Worm (Caenorhabditis elegans): ENCODE results near the gene tag-89.
"Not testable (repeated sequence)": the region's sequence is repeated elsewhere in the genome, so short reads cannot be mapped to it uniquely, and the experiment has no call there.

tag-89 gene

DNA sequence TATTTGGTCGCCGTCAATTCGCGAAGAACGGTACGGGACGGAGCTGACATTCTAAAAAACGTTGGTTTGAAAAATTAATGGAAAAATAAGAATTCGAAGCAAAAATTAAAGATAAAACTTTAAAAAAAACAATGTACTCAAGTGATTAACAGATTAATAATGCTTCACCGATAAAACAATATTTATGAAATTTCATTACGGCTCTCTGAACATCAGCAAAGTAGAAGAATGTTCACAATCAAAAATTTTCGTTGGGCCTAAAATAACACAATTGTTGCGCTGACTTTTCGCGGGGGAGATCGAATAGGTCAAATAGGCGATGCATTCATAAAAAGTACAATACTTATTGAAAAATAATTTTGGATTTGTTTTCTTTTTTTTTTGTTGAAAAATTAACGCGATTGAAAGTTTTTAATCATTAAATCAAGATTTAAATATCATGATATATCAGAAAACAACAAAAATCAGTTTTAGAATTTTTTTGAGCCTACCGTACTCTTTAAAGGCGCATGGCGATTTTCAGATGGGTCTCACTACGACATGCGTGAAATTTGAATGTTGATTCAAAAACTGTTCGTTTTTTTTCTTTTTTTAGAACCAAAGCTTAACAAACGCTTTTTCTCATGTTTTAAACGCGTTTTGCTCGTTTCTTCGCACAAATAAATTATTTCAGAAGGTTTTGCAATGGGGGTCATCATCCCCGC lies 9.1 kb downstream of the tag-89 start, which contains the start of the genes memi-3 and cyp-31A2:
memi-3 (minus strand) TSS at position 51 of the 704 bp plus-strand sequence.
cyp-31A2 (plus strand) TSS at position 674 of the 704 bp plus-strand sequence.
- TF ChIP-seq T22C8.4 (GFP tag; IDR thresholded peaks at IDR 0.05) = no peak
- TF ChIP-seq cog-1 (tag; optimal IDR thresholded peaks at IDR 0.05) = no peak
- no peak for TF ChIP-seq klf-2 (GFP tag; conservative IDR thresholded peaks at IDR 0.05)
- no peak for TF ChIP-seq ztf-29 (GFP tag; IDR thresholded peaks at IDR 0.05)
- no peak for TF ChIP-seq ref-1 (GFP tag; conservative IDR thresholded peaks at IDR 0.05)
- no peak for TF ChIP-seq flt-1 (GFP tag; IDR thresholded peaks at IDR 0.05)
- no peak for TF ChIP-seq ztf-23 (GFP tag; IDR thresholded peaks at IDR 0.05)
- TF ChIP-seq med-1 (GFP tag; optimal IDR thresholded peaks at IDR 0.05; ENCODE audit: insufficient read depth) = no peak
- TF ChIP-seq tab-1 (GFP tag; IDR thresholded peaks at IDR 0.05) = no peak

DNA sequence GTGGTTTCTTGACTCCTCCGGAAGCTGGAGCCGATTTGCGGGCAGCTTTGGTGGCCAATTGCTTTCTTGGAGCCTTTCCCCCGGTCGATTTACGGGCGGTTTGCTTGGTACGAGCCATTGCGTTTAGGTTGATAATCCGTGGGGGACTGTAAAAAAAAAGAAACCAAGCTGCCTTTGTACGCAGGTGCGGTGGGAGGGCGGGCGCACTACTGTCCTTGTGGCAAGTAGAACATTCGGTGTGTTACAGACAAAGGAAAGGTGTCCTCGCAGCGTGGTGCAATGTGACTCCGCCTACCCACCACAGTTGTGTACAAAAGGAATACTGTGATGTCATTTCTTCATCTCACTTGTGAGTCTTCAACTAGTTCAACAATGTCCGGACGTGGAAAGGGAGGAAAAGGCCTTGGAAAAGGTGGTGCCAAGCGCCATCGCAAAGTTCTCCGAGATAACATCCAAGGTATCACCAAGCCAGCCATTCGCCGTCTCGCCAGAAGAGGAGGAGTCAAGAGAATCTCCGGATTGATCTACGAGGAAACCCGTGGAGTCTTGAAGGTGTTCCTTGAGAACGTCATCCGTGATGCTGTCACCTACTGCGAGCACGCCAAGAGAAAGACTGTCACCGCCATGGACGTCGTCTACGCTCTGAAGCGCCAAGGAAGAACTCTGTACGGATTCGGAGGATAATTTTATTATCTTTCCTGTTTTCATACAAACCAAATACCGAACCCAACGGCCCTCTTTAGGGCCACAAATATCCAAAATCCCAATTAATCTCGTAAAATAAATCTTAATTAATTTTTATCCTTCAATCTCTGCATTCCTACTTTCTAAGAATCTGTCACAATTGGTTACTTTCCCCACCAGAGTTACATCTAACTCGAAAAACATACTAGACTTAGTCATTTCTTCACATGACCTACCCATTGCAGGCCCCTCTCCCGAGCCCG lies 12.7 kb downstream of the tag-89 start, which contains the start of the genes his-63 and his-64:
his-63 (minus strand) TSS at position 118 of the 947 bp plus-strand sequence.
his-64 (plus strand) TSS at position 373 of the 947 bp plus-strand sequence.
- peak; percentile 57; the same call in 1 of the 2 replicates for TF ChIP-seq ztf-23 (GFP tag; IDR thresholded peaks at IDR 0.05)

DNA sequence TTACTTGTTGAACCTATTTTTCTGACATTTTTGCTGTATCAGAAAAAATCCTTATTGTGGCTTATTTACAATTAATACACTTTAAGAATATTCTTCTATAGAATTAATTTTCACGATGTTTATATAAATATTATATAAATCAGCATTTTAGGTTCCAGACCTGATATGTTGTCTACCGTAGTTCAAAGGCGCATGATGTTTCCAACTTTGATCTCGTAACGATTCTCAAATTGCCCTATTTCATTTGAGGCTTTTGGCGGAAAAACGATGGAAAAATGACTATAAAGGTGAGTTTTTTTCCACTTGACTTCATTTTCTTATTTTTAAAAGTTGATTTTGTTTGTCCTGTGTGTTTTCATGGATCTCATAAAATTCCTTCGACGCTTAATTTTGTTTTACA lies 15.7 kb downstream of the tag-89 start, which contains the start of gene gfat-2:
gfat-2 (plus strand) TSS at position 145 of the 400 bp plus-strand sequence.
- TF ChIP-seq T22C8.4 (GFP tag; IDR thresholded peaks at IDR 0.05) (no peak), cog-1 (tag; optimal IDR thresholded peaks at IDR 0.05) (no peak), ztf-23 (GFP tag; IDR thresholded peaks at IDR 0.05) (no peak), ref-1 (GFP tag; conservative IDR thresholded peaks at IDR 0.05) (no peak), klf-2 (GFP tag; conservative IDR thresholded peaks at IDR 0.05) (no peak)

DNA sequence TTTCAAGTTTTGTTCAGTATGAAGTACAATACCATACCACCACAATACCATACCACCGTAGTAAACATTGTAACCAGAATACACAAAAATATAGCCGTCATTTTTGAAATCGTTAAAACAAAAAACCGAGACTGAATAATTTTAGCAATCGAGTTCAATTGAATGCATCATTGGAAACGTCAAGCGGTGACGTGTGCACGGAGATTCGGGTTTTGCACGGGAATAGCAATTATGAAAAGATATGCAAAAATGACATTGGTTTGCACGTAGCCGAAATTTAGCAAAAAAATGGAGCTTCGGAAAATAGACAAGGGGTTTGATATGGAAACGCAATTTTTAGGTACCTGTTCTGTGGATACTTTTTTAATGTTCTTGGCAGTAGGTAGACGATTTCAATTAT lies 20.6 kb downstream of the tag-89 start, which contains the start of gene F22B3.10:
F22B3.10 (minus strand) TSS at position 101 of the 400 bp plus-strand sequence.
- TF ChIP-seq tab-1 (GFP tag; IDR thresholded peaks at IDR 0.05) (no peak), ref-1 (GFP tag; conservative IDR thresholded peaks at IDR 0.05) (no peak)

DNA sequence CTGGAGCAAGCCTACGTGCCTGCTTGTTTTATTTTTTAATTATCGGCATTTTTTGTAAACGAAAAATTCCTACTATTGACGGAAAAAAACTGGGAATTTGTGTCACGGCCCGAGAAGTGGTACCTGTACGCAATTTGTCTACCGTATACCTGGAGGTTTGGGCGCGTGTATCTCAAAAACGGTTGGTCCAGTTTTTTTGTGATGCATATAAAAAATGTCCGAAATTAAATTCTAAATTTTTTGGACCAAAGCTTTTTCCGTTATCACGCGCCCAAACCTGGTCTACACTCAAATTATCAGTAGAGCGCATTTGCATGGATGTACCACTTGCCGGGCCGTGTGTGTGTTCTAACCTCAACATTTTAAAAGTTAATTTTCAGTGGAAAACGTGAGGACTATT lies 22.4 kb downstream of the tag-89 start, which contains the start of gene F22B3.5:
F22B3.5 (minus strand) TSS at position 101 of the 400 bp plus-strand sequence.
- TF ChIP-seq ztf-23, T22C8.4, tab-1 (GFP tag; IDR thresholded peaks at IDR 0.05): not testable (repeated sequence)

DNA sequence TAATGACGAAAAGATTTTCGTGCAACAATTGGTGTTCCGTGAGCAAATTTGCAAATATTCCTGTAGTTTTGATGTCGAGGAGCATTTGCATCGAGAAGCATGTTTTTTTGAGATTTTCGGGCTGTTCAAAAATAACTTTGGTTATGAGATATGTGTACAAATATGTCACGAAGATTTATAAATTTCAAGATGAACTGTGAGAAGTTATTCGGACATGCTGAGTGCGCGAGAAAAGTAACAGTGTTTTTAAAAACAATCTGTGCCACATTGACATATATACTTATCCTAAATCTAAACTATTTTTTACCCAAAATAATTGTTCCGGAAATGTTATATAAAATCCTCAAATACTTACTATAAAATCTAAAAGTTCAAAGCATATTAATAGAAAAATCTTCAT lies 27.4 kb downstream of the tag-89 start, which contains the start of gene F22B3.7:
F22B3.7 (minus strand) TSS at position 101 of the 400 bp plus-strand sequence.
- TF ChIP-seq med-1 (GFP tag; optimal IDR thresholded peaks at IDR 0.05; ENCODE audit: insufficient read depth) (no peak), ztf-29 (GFP tag; IDR thresholded peaks at IDR 0.05) (no peak), ref-1 (GFP tag; conservative IDR thresholded peaks at IDR 0.05) (no peak), tab-1 (GFP tag; IDR thresholded peaks at IDR 0.05) (no peak), flt-1 (GFP tag; IDR thresholded peaks at IDR 0.05) (no peak), ztf-23 (GFP tag; IDR thresholded peaks at IDR 0.05) (no peak), klf-2 (GFP tag; conservative IDR thresholded peaks at IDR 0.05) (no peak), cog-1 (tag; optimal IDR thresholded peaks at IDR 0.05) (no peak), T22C8.4 (GFP tag; IDR thresholded peaks at IDR 0.05) (no peak)

DNA sequence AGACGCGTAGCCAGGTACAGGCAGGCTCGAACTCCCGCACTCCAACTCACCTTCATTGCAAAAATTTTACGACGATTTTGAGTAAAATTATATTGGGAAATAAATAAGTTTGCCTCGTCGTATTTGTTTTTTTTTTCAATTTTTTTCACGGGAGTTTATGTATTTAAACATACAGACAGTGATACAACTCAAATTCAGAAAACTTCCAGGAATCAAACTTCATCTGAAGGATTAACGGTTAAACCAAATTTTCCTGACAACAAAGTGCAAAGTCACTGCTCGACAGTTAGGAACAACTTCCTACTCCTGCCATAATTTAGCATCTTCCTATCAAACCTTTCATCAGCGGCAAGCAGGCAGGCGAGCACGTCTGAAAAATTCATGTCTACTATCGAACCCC lies 30.5 kb downstream of the tag-89 start, which contains the start of gene F22B3.8:
F22B3.8 (minus strand) TSS at position 101 of the 400 bp plus-strand sequence.
- TF ChIP-seq med-1 (GFP tag; optimal IDR thresholded peaks at IDR 0.05; ENCODE audit: insufficient read depth) (no peak), T22C8.4 (GFP tag; IDR thresholded peaks at IDR 0.05) (no peak), klf-2 (GFP tag; conservative IDR thresholded peaks at IDR 0.05) (no peak), tab-1 (GFP tag; IDR thresholded peaks at IDR 0.05) (no peak), ztf-23 (GFP tag; IDR thresholded peaks at IDR 0.05) (no peak), ztf-29 (GFP tag; IDR thresholded peaks at IDR 0.05) (no peak), ref-1 (GFP tag; conservative IDR thresholded peaks at IDR 0.05) (no peak), cog-1 (tag; optimal IDR thresholded peaks at IDR 0.05) (no peak), flt-1 (GFP tag; IDR thresholded peaks at IDR 0.05) (no peak)

DNA sequence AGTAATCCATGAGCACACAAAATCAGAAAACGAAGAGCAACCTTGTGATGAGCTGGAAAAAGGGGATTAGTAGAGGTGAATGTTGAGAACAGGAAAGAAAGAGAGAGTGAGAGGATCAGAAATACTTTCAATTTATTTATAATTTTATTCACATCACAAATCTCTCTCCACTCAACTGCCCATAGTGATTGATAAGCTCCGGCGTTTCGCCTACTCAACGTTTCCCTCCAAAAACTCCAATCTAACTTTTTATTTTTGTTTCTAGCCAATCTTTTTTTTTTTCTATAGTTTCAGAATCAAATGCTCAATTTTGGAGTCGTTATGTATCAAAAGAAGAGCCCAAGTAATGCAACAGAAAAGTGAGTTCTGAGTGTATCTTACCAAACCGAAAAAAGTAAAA lies 31.1 kb downstream of the tag-89 start, which contains the start of gene kin-4:
kin-4 (plus strand) TSS at position 301 of the 400 bp plus-strand sequence.
- TF ChIP-seq ztf-29 (GFP tag; IDR thresholded peaks at IDR 0.05) = no peak

DNA sequence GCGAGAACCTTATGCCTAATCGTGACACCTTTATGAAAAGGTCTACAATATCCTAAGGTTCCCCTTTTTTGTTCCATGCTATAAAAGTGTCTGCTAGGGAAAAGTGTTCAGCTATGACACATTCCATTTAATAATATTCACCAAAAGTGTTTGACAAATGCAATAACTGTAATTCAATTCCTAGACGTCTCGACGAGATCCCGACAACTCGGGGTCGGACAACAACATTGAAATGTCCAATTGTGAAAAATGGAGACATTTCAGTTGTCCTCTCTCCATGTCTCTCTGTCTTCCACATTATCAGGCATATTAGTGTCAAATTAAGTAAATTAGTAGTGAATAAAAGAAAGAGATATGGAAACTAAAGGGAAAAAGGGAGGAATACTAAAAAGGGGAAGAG lies 37.1 kb downstream of the tag-89 start:
- no peak for TF ChIP-seq med-1 (GFP tag; optimal IDR thresholded peaks at IDR 0.05; ENCODE audit: insufficient read depth)

DNA sequence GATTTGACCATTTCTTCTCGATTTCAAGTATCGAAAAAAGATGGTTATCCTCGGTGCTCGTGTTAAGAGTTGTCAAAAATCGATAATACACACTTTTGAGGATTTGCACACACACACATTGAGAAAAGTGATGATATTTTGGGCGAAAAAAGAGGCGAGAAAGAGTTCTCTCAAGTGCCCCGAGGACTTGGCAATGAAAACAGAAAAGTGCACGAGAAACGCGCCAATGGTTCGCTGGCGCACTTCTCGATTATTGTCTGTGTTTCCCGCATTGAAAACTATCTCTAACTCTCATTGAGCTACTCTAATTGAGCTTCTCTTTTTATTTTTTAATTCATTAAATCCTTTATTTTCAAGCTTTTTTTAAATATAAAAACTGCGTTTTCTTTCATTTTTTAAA lies 39.4 kb downstream of the tag-89 start:
- TF ChIP-seq T22C8.4 (GFP tag; IDR thresholded peaks at IDR 0.05) (no peak), med-1 (GFP tag; optimal IDR thresholded peaks at IDR 0.05; ENCODE audit: insufficient read depth) (no peak), flt-1 (GFP tag; IDR thresholded peaks at IDR 0.05) (no peak), klf-2 (GFP tag; conservative IDR thresholded peaks at IDR 0.05) (no peak), ztf-29 (GFP tag; IDR thresholded peaks at IDR 0.05) (no peak), cog-1 (tag; optimal IDR thresholded peaks at IDR 0.05) (no peak), ztf-23 (GFP tag; IDR thresholded peaks at IDR 0.05) (no peak), tab-1 (GFP tag; IDR thresholded peaks at IDR 0.05) (no peak), ref-1 (GFP tag; conservative IDR thresholded peaks at IDR 0.05) (no peak)
